Fruit fly (Drosophila melanogaster) Kc167 (cell line): Measurements from ENCODE around the gene CG31211.

Source experiments
- Sin3A ChIP-seq: fragments of >200 bp; optimal IDR thresholded peaks from 2 replicates; lab custom pipeline; 2018; ENCODE audit warnings: missing external identifiers
- h ChIP-seq: fragments of >200 bp; optimal IDR thresholded peaks from 3 replicates; lab custom pipeline; 2018; ENCODE audit warnings: missing external identifiers

DNA sequence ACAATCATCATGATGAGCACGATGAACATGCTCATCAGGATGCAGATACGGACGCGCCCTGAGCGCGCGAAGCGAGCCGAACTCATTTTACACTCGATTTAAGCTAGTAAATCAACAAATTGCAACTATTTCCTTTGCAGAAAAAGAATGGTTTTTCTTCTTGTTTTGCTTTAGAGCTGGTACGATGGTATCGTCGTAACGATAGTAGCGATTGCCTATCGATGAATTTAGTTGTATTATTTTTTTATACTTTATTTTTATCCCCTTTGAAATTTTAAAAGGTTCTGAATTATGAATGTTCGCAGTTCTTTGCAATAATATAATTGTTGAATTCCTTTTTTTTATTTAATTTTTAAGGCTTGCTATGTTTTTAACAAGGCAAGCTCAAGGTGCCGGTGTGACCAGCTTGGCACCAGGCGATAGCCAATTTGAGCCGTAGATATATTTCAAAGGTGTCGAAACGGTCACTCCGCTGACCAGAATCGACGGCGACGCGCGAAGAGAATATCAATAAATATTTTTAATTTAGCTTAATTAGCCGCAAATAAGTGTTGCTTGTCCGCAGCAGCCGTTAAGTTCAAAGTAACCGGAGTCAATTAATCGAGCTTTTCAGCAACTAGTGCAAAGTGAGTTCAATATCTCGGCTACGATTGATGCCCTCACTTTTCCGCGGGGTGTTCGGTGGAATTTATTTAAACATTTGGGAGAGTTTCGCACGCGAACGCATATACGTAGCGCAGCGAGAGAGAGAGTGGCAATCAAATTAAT is 18.0 kb downstream of the CG31211 start, which contains the start of the genes CG12213 and GC1:
- no peak for TF ChIP-seq Sin3A
- TF ChIP-seq h, result no peak
